Fruit fly (Drosophila melanogaster): ENCODE data around the gene CG9192.

The CG9192 gene

dm6 chr3L:1277937-1278336, 39.8 kb upstream of the CG9192 start:
- TF ChIP-seq CG17385 (GFP tag; optimal IDR thresholded peaks at IDR 0.05) (no peak), mld (GFP tag; IDR thresholded peaks at IDR 0.05; ENCODE audit: partially characterized antibody) (no peak)

- TF ChIP-seq Med (GFP tag) (peak; percentile 67), Trl (optimal IDR thresholded peaks at IDR 0.05) (peak; percentile 42 to 68), Trl (GFP tag; optimal IDR thresholded peaks at IDR 0.05) (no peak), sug (tag; optimal IDR thresholded peaks at IDR 0.05) (no peak), wek (GFP tag; optimal IDR thresholded peaks at IDR 0.05) (no peak), CG4854 (GFP tag; optimal IDR thresholded peaks at IDR 0.05) (no peak), Ptx1 (GFP tag; IDR thresholded peaks at IDR 0.05) (no peak), abd-A (tag; optimal IDR thresholded peaks at IDR 0.05) (peak; percentile 2), Jarid2 (GFP tag; optimal IDR thresholded peaks at IDR 0.05) (peak; percentile 45), sd (tag; optimal IDR thresholded peaks at IDR 0.05) (peak; percentile 31), dm (GFP tag; optimal IDR thresholded peaks at IDR 0.05) (no peak), fu2 (GFP tag; optimal IDR thresholded peaks at IDR 0.05) (no peak), ap (GFP tag; IDR thresholded peaks at IDR 0.05) (no peak), ewg (GFP tag; optimal IDR thresholded peaks at IDR 0.05) (peak; percentile 53), chinmo (GFP tag; IDR thresholded peaks at IDR 0.05; ENCODE audit: partially characterized antibody) (0 out of 4 replicates have a peak, but pooled peaks have one; percentile 35), CG6854 (GFP tag; optimal IDR thresholded peaks at IDR 0.05) (no peak), CG2875 (GFP tag; optimal IDR thresholded peaks at IDR 0.05) (no peak), gcm2 (GFP tag; optimal IDR thresholded peaks at IDR 0.05) (no peak), Poxn (GFP tag; IDR thresholded peaks at IDR 0.05) (no peak), ranshi (GFP tag; IDR thresholded peaks at IDR 0.05) (peak; percentile 34; the same call in 1 of the 2 replicates), CG13894 (tag; optimal IDR thresholded peaks at IDR 0.05) (peak; percentile 19), CG3163 (GFP tag; optimal IDR thresholded peaks at IDR 0.05) (peak; percentile 71), Abd-B (GFP tag; optimal IDR thresholded peaks at IDR 0.05) (no peak), CG18262 (tag; optimal IDR thresholded peaks at IDR 0.05) (no peak), CG16779 (GFP tag; IDR thresholded peaks at IDR 0.05) (0 out of 2 replicates have a peak, but pooled peaks have one; percentile 16), CG42726 (GFP tag; IDR thresholded peaks at IDR 0.05; ENCODE audit: partially characterized antibody) (peak; percentile 45; the same call in 1 of the 2 replicates), HLH4C (GFP tag; IDR thresholded peaks at IDR 0.05; ENCODE audit: partially characterized antibody) (0 out of 3 replicates have a peak, but pooled peaks have one; percentile 15), CG9817 (tag; optimal IDR thresholded peaks at IDR 0.05) (no peak), so (GFP tag; IDR thresholded peaks at IDR 0.05) (no peak), CG10366 (GFP tag; IDR thresholded peaks at IDR 0.05) (no peak), CG1832 (GFP tag; optimal IDR thresholded peaks at IDR 0.05) (no peak), Deaf1 (tag; optimal IDR thresholded peaks at IDR 0.05) (peak; percentile 91), CG31441 (GFP tag; IDR thresholded peaks at IDR 0.05) (no peak), CG43689 (GFP tag; IDR thresholded peaks at IDR 0.05) (no peak), bigmax (GFP tag; optimal IDR thresholded peaks at IDR 0.05) (no peak), Fer1 (GFP tag; optimal IDR thresholded peaks at IDR 0.05) (no peak), CG12769 (tag; optimal IDR thresholded peaks at IDR 0.05) (peak; percentile 28), CG11085 (GFP tag; IDR thresholded peaks at IDR 0.05) (no peak), CG14667 (GFP tag; IDR thresholded peaks at IDR 0.05) (no peak)
Measured at dm6 chr3L:1275767-1276166, 37.6 kb upstream of the CG9192 start, which contains the start of gene CG32333. Gene CG32333, plus strand, starts transcription at chr3L:1275956.

All from whole organism, embryonic.